Worm (Caenorhabditis elegans): ENCODE measurements around the gene R12B2.2.
A peak's percentile ranks its signal among the peaks of the same experiment; 100 is the strongest.

The R12B2.2 gene

ce11 chrIII:5853240-5853639 is 46.4 kb downstream of the R12B2.2 start, which contains the start of gene ddx-23:
ddx-23 (minus strand) TSS chrIII:5853269.
- peak; percentile 1 for TF ChIP-seq W03F9.2 (tag; optimal IDR thresholded peaks at IDR 0.05)
- no peak for TF ChIP-seq him-1 (tag; optimal IDR thresholded peaks at IDR 0.05)

ce11 chrIII:5855637-5856179 is 48.9 kb downstream of the R12B2.2 start, which contains the start of the genes cct-6 and alh-9:
cct-6 (minus strand) TSS chrIII:5855687.
alh-9 (plus strand) TSS chrIII:5856018.
- peak; percentile 94 for TF ChIP-seq W03F9.2 (tag; optimal IDR thresholded peaks at IDR 0.05)
- TF ChIP-seq him-1 (tag; optimal IDR thresholded peaks at IDR 0.05), result no peak

All from whole organism, L4/young adult.